ENCODE assay signal across 1 fruit fly cellular context in genomic region chr3R:13452851-13453255, dm6.
TF ChIP-seq lines count a peak whose summit lies in the region.

No protein-coding gene starts in this region.

TF ChIP-seq in whole organism, embryonic, 481 proteins besides CTCF, POLR2A, EP300 and RAD21 (continued from another document and continues in another):
- TF ChIP-seq CG6813 (GFP tag; optimal IDR thresholded peaks at IDR 0.05; lab: Kevin White, UChicago) (peak; percentile 47), Dek (tag; optimal IDR thresholded peaks at IDR 0.05; lab: Kevin White, UChicago) (peak; percentile 55), CG13424 (tag; optimal IDR thresholded peaks at IDR 0.05; lab: Kevin White, UChicago) (peak; percentile 85), dimm (GFP tag; IDR thresholded peaks at IDR 0.05; lab: Robert Waterston, UW) (no peak), Neu2 (GFP tag; optimal IDR thresholded peaks at IDR 0.05; lab: Kevin White, UChicago; ENCODE audit: borderline replicate concordance) (no peak), CG10979 (tag; optimal IDR thresholded peaks at IDR 0.05; lab: Kevin White, UChicago) (peak; percentile 86), gem (tag; optimal IDR thresholded peaks at IDR 0.05; lab: Kevin White, UChicago) (peak; percentile 92), Jarid2 (GFP tag; optimal IDR thresholded peaks at IDR 0.05; lab: Kevin White, UChicago) (peak; percentile 35), Vsx1 (GFP tag; optimal IDR thresholded peaks at IDR 0.05; lab: Kevin White, UChicago) (peak; percentile 41), gcm (GFP tag; optimal IDR thresholded peaks at IDR 0.05; lab: Kevin White, UChicago) (peak; percentile 74), Pdp1 (GFP tag; optimal IDR thresholded peaks at IDR 0.05; lab: Kevin White, UChicago) (peak; percentile 70 to 76), CG14965 (GFP tag; optimal IDR thresholded peaks at IDR 0.05; lab: Kevin White, UChicago; ENCODE audit: borderline replicate concordance) (no peak), CG10654 (GFP tag; optimal IDR thresholded peaks at IDR 0.05; lab: Kevin White, UChicago) (peak; percentile 53), zfh2 (GFP tag; optimal IDR thresholded peaks at IDR 0.05; lab: Kevin White, UChicago) (peak; percentile 71), Stat92E (GFP tag; optimal IDR thresholded peaks at IDR 0.05; lab: Kevin White, UChicago) (no peak), D19A (tag; optimal IDR thresholded peaks at IDR 0.05; lab: Kevin White, UChicago) (peak; percentile 80), CG31365 (tag; optimal IDR thresholded peaks at IDR 0.05; lab: Kevin White, UChicago) (no peak), CG17186 (GFP tag; optimal IDR thresholded peaks at IDR 0.05; lab: Kevin White, UChicago) (no peak), ap (GFP tag; IDR thresholded peaks at IDR 0.05; lab: Robert Waterston, UW) (no peak), Hr39 (optimal IDR thresholded peaks at IDR 0.05; lab: Kevin White, UChicago) (no peak), al (GFP tag; IDR thresholded peaks at IDR 0.05; lab: Robert Waterston, UW) (peak; percentile 77), CG2199 (GFP tag; IDR thresholded peaks at IDR 0.05; lab: Robert Waterston, UW) (no peak), mld (GFP tag; IDR thresholded peaks at IDR 0.05; lab: Robert Waterston, UW; ENCODE audit: partially characterized antibody) (no peak), Sry-β (GFP tag; optimal IDR thresholded peaks at IDR 0.05; lab: Kevin White, UChicago) (peak; percentile 4), pros (GFP tag; optimal IDR thresholded peaks at IDR 0.05; lab: Kevin White, UChicago) (no peak), Awh (GFP tag; IDR thresholded peaks at IDR 0.05; lab: Robert Waterston, UW) (no peak), CG9817 (tag; optimal IDR thresholded peaks at IDR 0.05; lab: Kevin White, UChicago) (peak; percentile 64), CG1024 (GFP tag; IDR thresholded peaks at IDR 0.05; lab: Robert Waterston, UW) (no peak), CG14710 (tag; optimal IDR thresholded peaks at IDR 0.05; lab: Kevin White, UChicago) (peak; percentile 76), dm (GFP tag; optimal IDR thresholded peaks at IDR 0.05; lab: Kevin White, UChicago) (peak; percentile 20), Bdp1 (GFP tag; optimal IDR thresholded peaks at IDR 0.05; lab: Kevin White, UChicago) (peak; percentile 18), Hmr (GFP tag; optimal IDR thresholded peaks at IDR 0.05; lab: Kevin White, UChicago) (peak; percentile 76), CG3065 (GFP tag; optimal IDR thresholded peaks at IDR 0.05; lab: Kevin White, UChicago) (peak; percentile 15), Sin3A (optimal IDR thresholded peaks at IDR 0.05; lab: Kevin White, UChicago) (no peak), CG7987 (GFP tag; optimal IDR thresholded peaks at IDR 0.05; lab: Kevin White, UChicago) (peak; percentile 34), pzg (GFP tag; optimal IDR thresholded peaks at IDR 0.05; lab: Kevin White, UChicago) (no peak), tio (GFP tag; optimal IDR thresholded peaks at IDR 0.05; lab: Kevin White, UChicago) (peak; percentile 87), CG42726 (GFP tag; IDR thresholded peaks at IDR 0.05; lab: Robert Waterston, UW; ENCODE audit: partially characterized antibody) (no peak), klu (GFP tag; IDR thresholded peaks at IDR 0.05; lab: Robert Waterston, UW) (peak; percentile 23; the same call in 1 of the 2 replicates), CG30431 (GFP tag; optimal IDR thresholded peaks at IDR 0.05; lab: Kevin White, UChicago) (peak; percentile 58), Camta (GFP tag; optimal IDR thresholded peaks at IDR 0.05; lab: Kevin White, UChicago) (peak; percentile 53), CG3847 (GFP tag; IDR thresholded peaks at IDR 0.05; lab: Robert Waterston, UW) (peak; percentile 70), h (optimal IDR thresholded peaks at IDR 0.05; lab: Kevin White, UChicago) (no peak), Sox100B (GFP tag; optimal IDR thresholded peaks at IDR 0.05; lab: Kevin White, UChicago) (peak; percentile 87), pfk (GFP tag; optimal IDR thresholded peaks at IDR 0.05; lab: Kevin White, UChicago) (no peak), Poxn (GFP tag; IDR thresholded peaks at IDR 0.05; lab: Robert Waterston, UW) (no peak), CG10565 (GFP tag; optimal IDR thresholded peaks at IDR 0.05; lab: Kevin White, UChicago) (no peak), sr (GFP tag; IDR thresholded peaks at IDR 0.05; lab: Robert Waterston, UW) (no peak), CG17361 (GFP tag; IDR thresholded peaks at IDR 0.05; lab: Robert Waterston, UW) (peak; percentile 96), CG6175 (GFP tag; IDR thresholded peaks at IDR 0.05; lab: Robert Waterston, UW) (no peak), lov (optimal IDR thresholded peaks at IDR 0.05; lab: Kevin White, UChicago) (no peak), lov (GFP tag; IDR thresholded peaks at IDR 0.05; lab: Robert Waterston, UW) (no peak), CG18619 (GFP tag; optimal IDR thresholded peaks at IDR 0.05; lab: Kevin White, UChicago) (peak; percentile 84), ci (GFP tag; IDR thresholded peaks at IDR 0.05; lab: Robert Waterston, UW) (0 out of 3 replicates have a peak, but pooled peaks have one; percentile 16), Trl (optimal IDR thresholded peaks at IDR 0.05; lab: Kevin White, UChicago) (no peak), Trl (GFP tag; optimal IDR thresholded peaks at IDR 0.05; lab: Kevin White, UChicago) (peak; percentile 50), CG9876 (GFP tag; optimal IDR thresholded peaks at IDR 0.05; lab: Kevin White, UChicago) (no peak), CG9797 (GFP tag; optimal IDR thresholded peaks at IDR 0.05; lab: Kevin White, UChicago) (no peak), lilli (GFP tag; optimal IDR thresholded peaks at IDR 0.05; lab: Kevin White, UChicago) (peak; percentile 85), twi (tag; optimal IDR thresholded peaks at IDR 0.05; lab: Kevin White, UChicago) (peak; percentile 57), dmrt11E (tag; optimal IDR thresholded peaks at IDR 0.05; lab: Kevin White, UChicago) (peak; percentile 75), CG10147 (GFP tag; optimal IDR thresholded peaks at IDR 0.05; lab: Kevin White, UChicago) (peak; percentile 88), maf-S (GFP tag; optimal IDR thresholded peaks at IDR 0.05; lab: Kevin White, UChicago) (peak; percentile 42), CG4404 (GFP tag; IDR thresholded peaks at IDR 0.05; lab: Robert Waterston, UW) (no peak), Ravus (GFP tag; IDR thresholded peaks at IDR 0.05; lab: Robert Waterston, UW) (peak; percentile 27), CG11504 (tag; optimal IDR thresholded peaks at IDR 0.05; lab: Kevin White, UChicago) (peak; percentile 90), chif (GFP tag; optimal IDR thresholded peaks at IDR 0.05; lab: Kevin White, UChicago) (peak; percentile 57 to 69), CG8089 (GFP tag; optimal IDR thresholded peaks at IDR 0.05; lab: Kevin White, UChicago) (peak; percentile 3), Hand (GFP tag; optimal IDR thresholded peaks at IDR 0.05; lab: Kevin White, UChicago) (peak; percentile 41), bbx (GFP tag; IDR thresholded peaks at IDR 0.05; lab: Robert Waterston, UW; ENCODE audit: partially characterized antibody) (no peak), Atf6 (GFP tag; IDR thresholded peaks at IDR 0.05; lab: Robert Waterston, UW) (peak; percentile 70), CG10267 (tag; optimal IDR thresholded peaks at IDR 0.05; lab: Kevin White, UChicago) (peak; percentile 79), CG17385 (GFP tag; optimal IDR thresholded peaks at IDR 0.05; lab: Kevin White, UChicago) (peak; percentile 74), pb (GFP tag; optimal IDR thresholded peaks at IDR 0.05; lab: Kevin White, UChicago) (no peak), NfI (GFP tag; optimal IDR thresholded peaks at IDR 0.05; lab: Kevin White, UChicago) (peak; percentile 67), CG6791 (GFP tag; IDR thresholded peaks at IDR 0.05; lab: Robert Waterston, UW; ENCODE audit: partially characterized antibody) (no peak), CG9609 (GFP tag; optimal IDR thresholded peaks at IDR 0.05; lab: Kevin White, UChicago) (peak; percentile 36), btn (GFP tag; optimal IDR thresholded peaks at IDR 0.05; lab: Kevin White, UChicago) (no peak), CG18476 (GFP tag; optimal IDR thresholded peaks at IDR 0.05; lab: Kevin White, UChicago) (peak; percentile 72), sisA (GFP tag; IDR thresholded peaks at IDR 0.05; lab: Robert Waterston, UW) (peak; percentile 55), Dp (GFP tag; optimal IDR thresholded peaks at IDR 0.05; lab: Kevin White, UChicago) (no peak), Opbp (GFP tag; IDR thresholded peaks at IDR 0.05; lab: Robert Waterston, UW; ENCODE audit: partially characterized antibody) (no peak), CG4707 (GFP tag; optimal IDR thresholded peaks at IDR 0.05; lab: Kevin White, UChicago) (no peak), CG15514 (GFP tag; optimal IDR thresholded peaks at IDR 0.05; lab: Kevin White, UChicago) (peak; percentile 36), wor (GFP tag; IDR thresholded peaks at IDR 0.05; lab: Robert Waterston, UW) (no peak), unpg (GFP tag; optimal IDR thresholded peaks at IDR 0.05; lab: Kevin White, UChicago) (peak; percentile 75), NK7.1 (GFP tag; optimal IDR thresholded peaks at IDR 0.05; lab: Kevin White, UChicago) (peak; percentile 35), cg (GFP tag; optimal IDR thresholded peaks at IDR 0.05; lab: Kevin White, UChicago) (no peak), bcd (GFP tag; optimal IDR thresholded peaks at IDR 0.05; lab: Kevin White, UChicago) (peak; percentile 70), CG4328 (GFP tag; optimal IDR thresholded peaks at IDR 0.05; lab: Kevin White, UChicago) (peak; percentile 30), sd (tag; optimal IDR thresholded peaks at IDR 0.05; lab: Kevin White, UChicago) (peak; percentile 4), HLHmδ (GFP tag; optimal IDR thresholded peaks at IDR 0.05; lab: Kevin White, UChicago) (no peak), Dll (GFP tag; IDR thresholded peaks at IDR 0.05; lab: Robert Waterston, UW; ENCODE audit: partially characterized antibody) (no peak), usp (GFP tag; optimal IDR thresholded peaks at IDR 0.05; lab: Kevin White, UChicago) (no peak), en (GFP tag; optimal IDR thresholded peaks at IDR 0.05; lab: Kevin White, UChicago) (peak; percentile 43), CG9727 (GFP tag; optimal IDR thresholded peaks at IDR 0.05; lab: Kevin White, UChicago) (peak; percentile 88), inv (GFP tag; IDR thresholded peaks at IDR 0.05; lab: Robert Waterston, UW; ENCODE audit: partially characterized antibody) (no peak), Kr (GFP tag; optimal IDR thresholded peaks at IDR 0.05; lab: Kevin White, UChicago) (no peak), onecut (GFP tag; IDR thresholded peaks at IDR 0.05; lab: Robert Waterston, UW) (peak; percentile 54), CG11085 (GFP tag; IDR thresholded peaks at IDR 0.05; lab: Robert Waterston, UW) (peak; percentile 46), Sry-δ (GFP tag; optimal IDR thresholded peaks at IDR 0.05; lab: Kevin White, UChicago) (peak; percentile 15), disco-r (GFP tag; optimal IDR thresholded peaks at IDR 0.05; lab: Kevin White, UChicago) (peak; percentile 52), CG7963 (GFP tag; IDR thresholded peaks at IDR 0.05; lab: Robert Waterston, UW; ENCODE audit: partially characterized antibody) (no peak), zen (tag; optimal IDR thresholded peaks at IDR 0.05; lab: Kevin White, UChicago) (peak; percentile 64), CG32767 (GFP tag; IDR thresholded peaks at IDR 0.05; lab: Robert Waterston, UW) (0 out of 2 replicates have a peak, but pooled peaks have one; percentile 43), CrebB (tag; optimal IDR thresholded peaks at IDR 0.05; lab: Kevin White, UChicago) (no peak), CG2129 (GFP tag; IDR thresholded peaks at IDR 0.05; lab: Robert Waterston, UW; ENCODE audit: partially characterized antibody) (no peak), TFAM (GFP tag; optimal IDR thresholded peaks at IDR 0.05; lab: Kevin White, UChicago) (no peak), CG7928 (GFP tag; optimal IDR thresholded peaks at IDR 0.05; lab: Kevin White, UChicago) (peak; percentile 43), luna (GFP tag; optimal IDR thresholded peaks at IDR 0.05; lab: Kevin White, UChicago) (no peak), CG11560 (tag; IDR thresholded peaks at IDR 0.05; lab: Robert Waterston, UW) (peak; percentile 59; the same call in 2 of the 3 replicates), caup (GFP tag; optimal IDR thresholded peaks at IDR 0.05; lab: Kevin White, UChicago; ENCODE audit: severe bottlenecking) (peak; percentile 52), Rfx (GFP tag; IDR thresholded peaks at IDR 0.05; lab: Robert Waterston, UW) (peak; percentile 74), HHEX (GFP tag; optimal IDR thresholded peaks at IDR 0.05; lab: Kevin White, UChicago) (peak; percentile 77), CG10543 (GFP tag; optimal IDR thresholded peaks at IDR 0.05; lab: Kevin White, UChicago) (no peak), seq (GFP tag; IDR thresholded peaks at IDR 0.05; lab: Robert Waterston, UW) (no peak), oc (tag; optimal IDR thresholded peaks at IDR 0.05; lab: Kevin White, UChicago) (peak; percentile 38), Ada2b (GFP tag; IDR thresholded peaks at IDR 0.05; lab: Robert Waterston, UW) (peak; percentile 64), row (GFP tag; IDR thresholded peaks at IDR 0.05; lab: Robert Waterston, UW) (peak; percentile 73), sob (GFP tag; IDR thresholded peaks at IDR 0.05; lab: Robert Waterston, UW) (peak; percentile 48; the same call in 1 of the 2 replicates), CG17829 (tag; optimal IDR thresholded peaks at IDR 0.05; lab: Kevin White, UChicago) (peak; percentile 83), CG15601 (tag; optimal IDR thresholded peaks at IDR 0.05; lab: Kevin White, UChicago) (peak; percentile 77), CG6689 (GFP tag; IDR thresholded peaks at IDR 0.05; lab: Robert Waterston, UW) (peak; percentile 67), CG10431 (GFP tag; optimal IDR thresholded peaks at IDR 0.05; lab: Kevin White, UChicago) (no peak), lab (GFP tag; optimal IDR thresholded peaks at IDR 0.05; lab: Kevin White, UChicago) (peak; percentile 79), CG15696 (tag; optimal IDR thresholded peaks at IDR 0.05; lab: Kevin White, UChicago) (peak; percentile 52), ewg (GFP tag; optimal IDR thresholded peaks at IDR 0.05; lab: Kevin White, UChicago) (peak; percentile 60), CG43689 (GFP tag; IDR thresholded peaks at IDR 0.05; lab: Robert Waterston, UW) (no peak), CG31224 (GFP tag; IDR thresholded peaks at IDR 0.05; lab: Robert Waterston, UW) (0 out of 2 replicates have a peak, but pooled peaks have one; percentile 45), CG7556 (GFP tag; optimal IDR thresholded peaks at IDR 0.05; lab: Kevin White, UChicago) (peak; percentile 88), CG2116 (GFP tag; optimal IDR thresholded peaks at IDR 0.05; lab: Kevin White, UChicago) (peak; percentile 30), CG9437 (GFP tag; optimal IDR thresholded peaks at IDR 0.05; lab: Kevin White, UChicago) (peak; percentile 83)
